Fruit fly (Drosophila melanogaster) whole organism, embryonic: ENCODE results near the gene CG10589.

ENCODE experiments used
- Bdp1 ChIP-seq: fragments of 200-800 bp; sonication (Bioruptor generic); optimal IDR thresholded peaks from 3 replicates; lab custom pipeline; 2016; ENCODE audit warnings: missing biosample characterization, missing genetic modification characterization
- CG10209 ChIP-seq: fragments of 200-800 bp; sonication (Bioruptor generic); optimal IDR thresholded peaks from 3 replicates; lab custom pipeline; 2017; ENCODE audit warnings: missing biosample characterization, mild to moderate bottlenecking, missing genetic modification characterization, missing genetic modification reagents
- CG10462 ChIP-seq: fragments of 200-800 bp; sonication (Bioruptor generic); optimal IDR thresholded peaks from 2 replicates; lab custom pipeline; 2016; ENCODE audit warnings: missing biosample characterization, missing genetic modification characterization
- CG11723 ChIP-seq: fragments of 200-800 bp; sonication (Bioruptor generic); optimal IDR thresholded peaks from 2 replicates; lab custom pipeline; 2017; ENCODE audit warnings: missing biosample characterization, mild to moderate bottlenecking, missing genetic modification characterization
- CG12744 ChIP-seq: fragments of 200-800 bp; sonication (Bioruptor generic); optimal IDR thresholded peaks from 2 replicates; lab custom pipeline; 2016; ENCODE audit warnings: missing biosample characterization, missing genetic modification characterization
- CG12769 ChIP-seq: fragments of 200-800 bp; sonication (Bioruptor generic); optimal IDR thresholded peaks from 2 replicates; lab custom pipeline; 2019; ENCODE audit warnings: missing biosample characterization, mild to moderate bottlenecking, missing genetic modification characterization, moderate library complexity
- CG13894 ChIP-seq: fragments of 200-800 bp; sonication (Bioruptor generic); optimal IDR thresholded peaks from 3 replicates; lab custom pipeline; 2018; ENCODE audit warnings: missing biosample characterization, mild to moderate bottlenecking, missing genetic modification characterization, moderate library complexity
- CG14441 ChIP-seq: fragments of 200-800 bp; sonication (Bioruptor generic); IDR thresholded peaks from 2 replicates; pipeline ENCODE4 v1.3.6; 2022; ENCODE audit warnings: missing biosample characterization, missing genetic modification characterization
- CG14965 ChIP-seq: fragments of 200-800 bp; sonication (Bioruptor generic); optimal IDR thresholded peaks from 2 replicates; lab custom pipeline; 2016; ENCODE audit warnings: missing biosample characterization, missing genetic modification characterization, borderline replicate concordance
- CG15011 ChIP-seq: fragments of 200-800 bp; sonication (Bioruptor generic); optimal IDR thresholded peaks from 3 replicates; lab custom pipeline; 2018; ENCODE audit warnings: missing biosample characterization, mild to moderate bottlenecking, missing genetic modification characterization
- CG17568 ChIP-seq: fragments of 200-800 bp; sonication (Bioruptor generic); optimal IDR thresholded peaks from 2 replicates; lab custom pipeline; 2018; ENCODE audit warnings: missing biosample characterization, mild to moderate bottlenecking, missing genetic modification characterization, moderate library complexity
- CG17829 ChIP-seq: fragments of 200-800 bp; optimal IDR thresholded peaks from 2 replicates; lab custom pipeline; 2019; ENCODE audit warnings: missing biosample characterization, mild to moderate bottlenecking, missing genetic modification characterization, moderate library complexity
- CG2202 ChIP-seq: fragments of 200-800 bp; sonication (Bioruptor generic); optimal IDR thresholded peaks from 2 replicates; lab custom pipeline; 2018; ENCODE audit warnings: missing biosample characterization, mild to moderate bottlenecking, missing genetic modification characterization
- CG31224 ChIP-seq: fragments of 200-800 bp; sonication (Bioruptor generic); IDR thresholded peaks from 2 replicates; pipeline ENCODE4 v1.3.6; 2022; ENCODE audit warnings: missing biosample characterization, missing genetic modification characterization
- CG31441 ChIP-seq: fragments of 200-800 bp; sonication (Bioruptor generic); IDR thresholded peaks from 2 replicates; pipeline ENCODE4 v1.3.6; 2022; ENCODE audit warnings: missing biosample characterization, missing genetic modification characterization
- CG3163 ChIP-seq: fragments of 200-800 bp; sonication (Bioruptor generic); optimal IDR thresholded peaks from 3 replicates; lab custom pipeline; 2016; ENCODE audit warnings: missing biosample characterization, missing genetic modification characterization
- CG34422 ChIP-seq: fragments of 200-800 bp; sonication (Bioruptor generic); IDR thresholded peaks from 3 replicates; pipeline ENCODE4 v1.3.6; 2022; ENCODE audit warnings: missing biosample characterization, missing genetic modification characterization
- CG42726 ChIP-seq: fragments of 200-800 bp; sonication (Bioruptor generic); IDR thresholded peaks from 2 replicates; pipeline ENCODE4 v1.3.6; 2022; ENCODE audit warnings: missing biosample characterization, missing genetic modification characterization; ENCODE audit not compliant: partially characterized antibody
- CG5180 ChIP-seq: fragments of 200-800 bp; sonication (Bioruptor generic); optimal IDR thresholded peaks from 3 replicates; lab custom pipeline; 2017; ENCODE audit warnings: missing biosample characterization, missing genetic modification characterization, mild to moderate bottlenecking, moderate library complexity, missing genetic modification reagents
- CG6689 ChIP-seq: fragments of 200-800 bp; sonication (Bioruptor generic); IDR thresholded peaks from 2 replicates; pipeline ENCODE4 v1.3.6; 2022; ENCODE audit warnings: missing biosample characterization, missing genetic modification characterization
- CG6813 ChIP-seq: fragments of 200-800 bp; sonication (Bioruptor generic); optimal IDR thresholded peaks from 2 replicates; lab custom pipeline; 2017; ENCODE audit warnings: missing biosample characterization, missing genetic modification characterization, mild to moderate bottlenecking, moderate library complexity, missing genetic modification reagents
- CG6854 ChIP-seq: fragments of 200-800 bp; sonication (Bioruptor generic); optimal IDR thresholded peaks from 3 replicates; lab custom pipeline; 2017; ENCODE audit warnings: missing biosample characterization, mild to moderate bottlenecking, missing genetic modification characterization
- CG7271 ChIP-seq: fragments of 200-800 bp; sonication (Bioruptor generic); optimal IDR thresholded peaks from 2 replicates; lab custom pipeline; 2018; ENCODE audit warnings: missing biosample characterization, mild to moderate bottlenecking, missing genetic modification characterization, moderate library complexity
- CG8290 ChIP-seq, 3 experiments: fragments of 200-800 bp; sonication (Bioruptor generic); optimal IDR thresholded peaks; 2 replicates each; lab custom pipeline; 2016 to 2019; ENCODE audit warnings: missing biosample characterization in 3 of 3, missing genetic modification characterization in 3 of 3, mild to moderate bottlenecking in 2 of 3, moderate library complexity in 1 of 3
- CG9215 ChIP-seq: fragments of 200-800 bp; sonication (Bioruptor generic); IDR thresholded peaks from 2 replicates; pipeline ENCODE4 v1.3.6; 2022; ENCODE audit warnings: missing biosample characterization, missing genetic modification characterization
- CG9932 ChIP-seq: fragments of 200-800 bp; sonication (Bioruptor generic); IDR thresholded peaks from 2 replicates; pipeline ENCODE4 v1.3.6; 2022; ENCODE audit warnings: missing biosample characterization, missing genetic modification characterization
- D19B ChIP-seq: fragments of 200-800 bp; sonication (Bioruptor generic); optimal IDR thresholded peaks from 2 replicates; lab custom pipeline; 2017; ENCODE audit warnings: missing biosample characterization, mild to moderate bottlenecking, missing genetic modification characterization
- Dref ChIP-seq: fragments of 200-800 bp; sonication (Bioruptor generic); IDR thresholded peaks from 2 replicates; pipeline ENCODE4 v1.3.6; 2022; ENCODE audit warnings: missing biosample characterization, missing genetic modification characterization
- Drgx ChIP-seq: fragments of 200-800 bp; sonication (Bioruptor generic); IDR thresholded peaks from 2 replicates; pipeline ENCODE4 v1.3.6; 2022; ENCODE audit warnings: missing biosample characterization, missing genetic modification characterization
- Mad ChIP-seq: fragments of 200-800 bp; sonication (Bioruptor generic); optimal IDR thresholded peaks from 2 replicates; lab custom pipeline; 2016; ENCODE audit warnings: missing biosample characterization, missing genetic modification characterization
- Opbp ChIP-seq: fragments of 200-800 bp; sonication (Bioruptor generic); IDR thresholded peaks from 3 replicates; pipeline ENCODE4 v1.3.6; 2022; ENCODE audit warnings: missing biosample characterization, missing genetic modification characterization; ENCODE audit not compliant: partially characterized antibody
- Side ChIP-seq: fragments of 200-800 bp; sonication (Bioruptor generic); optimal IDR thresholded peaks from 2 replicates; lab custom pipeline; 2016; ENCODE audit warnings: missing biosample characterization, missing genetic modification characterization
- Spps ChIP-seq: fragments of 200-800 bp; sonication (Bioruptor generic); optimal IDR thresholded peaks from 2 replicates; lab custom pipeline; 2018; ENCODE audit warnings: missing biosample characterization, mild to moderate bottlenecking, missing genetic modification characterization
- bab2 ChIP-seq: fragments of 200-800 bp; sonication (Bioruptor generic); optimal IDR thresholded peaks from 2 replicates; lab custom pipeline; 2016; ENCODE audit warnings: missing biosample characterization, missing genetic modification characterization
- crp ChIP-seq, 2 experiments: fragments of 200-800 bp; sonication (Bioruptor generic); optimal IDR thresholded peaks; 2 replicates in 1 of 2; 3 replicates in 1 of 2; lab custom pipeline; 2017; ENCODE audit warnings: missing biosample characterization in 2 of 2, missing genetic modification characterization in 2 of 2, mild to moderate bottlenecking in 1 of 2, moderate library complexity in 1 of 2
- disco-r ChIP-seq: fragments of 200-800 bp; sonication (Bioruptor generic); optimal IDR thresholded peaks from 2 replicates; lab custom pipeline; 2016; ENCODE audit warnings: missing biosample characterization, missing genetic modification characterization
- fd102C ChIP-seq: fragments of 200-800 bp; sonication (Bioruptor generic); optimal IDR thresholded peaks from 2 replicates; lab custom pipeline; 2018; ENCODE audit warnings: missing biosample characterization, mild to moderate bottlenecking, missing genetic modification characterization, moderate library complexity
- fd96Cb ChIP-seq: fragments of 200-800 bp; sonication (Bioruptor generic); optimal IDR thresholded peaks from 2 replicates; lab custom pipeline; 2018; ENCODE audit warnings: missing biosample characterization, mild to moderate bottlenecking, missing genetic modification characterization, moderate library complexity
- grn ChIP-seq: fragments of 200-800 bp; sonication (Bioruptor generic); optimal IDR thresholded peaks from 3 replicates; lab custom pipeline; 2017; ENCODE audit warnings: missing biosample characterization, missing genetic modification characterization
- gsb-n ChIP-seq: fragments of 200-800 bp; sonication (Bioruptor generic); optimal IDR thresholded peaks from 3 replicates; lab custom pipeline; 2018; ENCODE audit warnings: missing biosample characterization, mild to moderate bottlenecking, missing genetic modification characterization
- inv ChIP-seq: fragments of 200-800 bp; sonication (Bioruptor generic); IDR thresholded peaks from 2 replicates; pipeline ENCODE4 v1.3.6; 2022; ENCODE audit warnings: missing biosample characterization, missing genetic modification characterization; ENCODE audit not compliant: partially characterized antibody
- klu ChIP-seq: fragments of 200-800 bp; sonication (Bioruptor generic); IDR thresholded peaks from 2 replicates; pipeline ENCODE4 v1.3.6; 2022; ENCODE audit warnings: missing biosample characterization, missing genetic modification characterization
- maf-S ChIP-seq: fragments of 200-800 bp; sonication (Bioruptor generic); optimal IDR thresholded peaks from 2 replicates; lab custom pipeline; 2016; ENCODE audit warnings: missing biosample characterization, missing genetic modification characterization
- org-1 ChIP-seq: fragments of 200-800 bp; sonication (Bioruptor generic); optimal IDR thresholded peaks from 2 replicates; lab custom pipeline; 2017; ENCODE audit warnings: missing biosample characterization, missing genetic modification characterization
- ro ChIP-seq: fragments of 200-800 bp; sonication (Bioruptor generic); IDR thresholded peaks from 2 replicates; pipeline ENCODE4 v1.3.6; 2022; ENCODE audit warnings: missing biosample characterization, missing genetic modification characterization
- salm ChIP-seq: fragments of 200-800 bp; sonication (Bioruptor generic); optimal IDR thresholded peaks from 2 replicates; lab custom pipeline; 2018; ENCODE audit warnings: missing biosample characterization, mild to moderate bottlenecking, missing genetic modification characterization
- sens ChIP-seq: fragments of 200-800 bp; sonication (Bioruptor generic); peaks from one replicate; lab custom pipeline; 2016; ENCODE audit warnings: missing biosample characterization, missing genetic modification characterization
- sima ChIP-seq: fragments of 200-800 bp; sonication (Bioruptor generic); optimal IDR thresholded peaks from 2 replicates; lab custom pipeline; 2016; ENCODE audit warnings: missing biosample characterization, missing genetic modification characterization
- so ChIP-seq: fragments of 200-800 bp; sonication (Bioruptor generic); IDR thresholded peaks from 3 replicates; pipeline ENCODE4 v1.3.6; 2022; ENCODE audit warnings: missing biosample characterization, missing genetic modification characterization
- sqz ChIP-seq: fragments of 200-800 bp; sonication (Bioruptor generic); optimal IDR thresholded peaks from 3 replicates; lab custom pipeline; 2018; ENCODE audit warnings: missing biosample characterization, mild to moderate bottlenecking, missing genetic modification characterization
- unpg ChIP-seq: fragments of 200-800 bp; sonication (Bioruptor generic); optimal IDR thresholded peaks from 3 replicates; lab custom pipeline; 2018; ENCODE audit warnings: missing biosample characterization, mild to moderate bottlenecking, missing genetic modification characterization, moderate library complexity

CG10589 gene

dm6 chr3L:20944180-20944579 is 16.6 kb downstream of the CG10589 start (continued):
- TF ChIP-seq fd102C (GFP tag; lab: Kevin White, UChicago) (peak; percentile 47), D19B (GFP tag; lab: Kevin White, UChicago) (no peak), Opbp (GFP tag; lab: Robert Waterston, UW) (no peak), crp (GFP tag; optimal IDR thresholded peaks at IDR 0.05; lab: Kevin White, UChicago) (no peak), CG10462 (GFP tag; lab: Kevin White, UChicago) (no peak), CG6854 (no peak), CG13894 (tag; lab: Kevin White, UChicago) (no peak), sens (GFP tag; lab: Kevin White, UChicago) (peak; percentile 85), Bdp1 (GFP tag; lab: Kevin White, UChicago) (peak; percentile 40), gsb-n (tag; lab: Kevin White, UChicago) (peak; percentile 55), CG7271 (no peak), CG6813 (GFP tag; lab: Kevin White, UChicago) (peak; percentile 70), CG15011 (GFP tag; lab: Kevin White, UChicago) (no peak), maf-S (GFP tag; lab: Kevin White, UChicago) (no peak), CG17829 (tag; lab: Kevin White, UChicago) (peak; percentile 27), inv (GFP tag; lab: Robert Waterston, UW) (no peak), CG6689 (GFP tag; lab: Robert Waterston, UW) (no peak), grn (GFP tag; lab: Kevin White, UChicago) (peak; percentile 29), CG14441 (GFP tag; lab: Robert Waterston, UW) (no peak), CG3163 (peak; percentile 17), fd96Cb (tag; lab: Kevin White, UChicago) (no peak), Side (GFP tag; lab: Kevin White, UChicago) (peak; percentile 29), CG12769 (tag; lab: Kevin White, UChicago) (peak; percentile 29), bab2 (GFP tag; lab: Kevin White, UChicago) (peak; percentile 53), disco-r (GFP tag; lab: Kevin White, UChicago) (no peak), CG31224 (GFP tag; lab: Robert Waterston, UW) (no peak), salm (tag; lab: Kevin White, UChicago) (peak; percentile 8), CG9215 (no peak), CG14965 (GFP tag; lab: Kevin White, UChicago) (peak; percentile 32), Spps (peak; percentile 23), unpg (GFP tag; lab: Kevin White, UChicago) (peak; percentile 19), org-1 (GFP tag; lab: Kevin White, UChicago) (peak; percentile 51), Mad (GFP tag; lab: Kevin White, UChicago) (no peak), sqz (GFP tag; lab: Kevin White, UChicago) (no peak), CG8290 (GFP tag; optimal IDR thresholded peaks at IDR 0.05; lab: Kevin White, UChicago) (peak; percentile 31), CG8290 (tag; optimal IDR thresholded peaks at IDR 0.05; lab: Kevin White, UChicago) (peak; percentile 3 to 21), CG17568 (GFP tag; lab: Kevin White, UChicago) (peak; percentile 54), CG34422 (no peak), CG10209 (GFP tag; lab: Kevin White, UChicago) (peak; percentile 60), CG42726 (no peak), CG9932 (GFP tag; lab: Robert Waterston, UW) (no peak), klu (no peak), CG11723 (GFP tag; lab: Kevin White, UChicago) (peak; percentile 22), CG5180 (GFP tag; lab: Kevin White, UChicago) (peak; percentile 16), Drgx (GFP tag; lab: Robert Waterston, UW) (no peak), CG12744 (GFP tag; lab: Kevin White, UChicago) (no peak), sima (GFP tag; lab: Kevin White, UChicago) (no peak), CG31441 (GFP tag; lab: Robert Waterston, UW) (no peak; the same call in 1 of the 2 replicates), so (GFP tag; lab: Robert Waterston, UW) (peak; percentile 51; the same call in 1 of the 3 replicates), ro (GFP tag; lab: Robert Waterston, UW) (no peak), Dref (GFP tag; lab: Robert Waterston, UW) (no peak), CG2202 (tag; lab: Kevin White, UChicago) (peak; percentile 59)
